ENCODE assay signal across 2 fruit fly cellular contexts in genomic region chr3L:18760421-18761045, dm6.
A peak's percentile ranks its signal among the peaks of the same experiment; 100 is the strongest.
TF ChIP-seq lines count a peak whose summit lies in the region.

No protein-coding gene starts in this region.

TF ChIP-seq in whole organism, embryonic, 481 proteins besides CTCF, POLR2A, EP300 and RAD21 (continued from another document):
- TF ChIP-seq vvl (GFP tag; IDR thresholded peaks at IDR 0.05; lab: Robert Waterston, UW) = peak; percentile 30; the same call in 1 of the 2 replicates
- peak; percentile 34; the same call in 1 of the 3 replicates for TF ChIP-seq ci (GFP tag; IDR thresholded peaks at IDR 0.05; lab: Robert Waterston, UW)
- TF ChIP-seq gem (tag; optimal IDR thresholded peaks at IDR 0.05; lab: Kevin White, UChicago) = peak; percentile 20
- TF ChIP-seq prd (optimal IDR thresholded peaks at IDR 0.05; lab: Kevin White, UChicago) = no peak
- TF ChIP-seq prd (GFP tag; IDR thresholded peaks at IDR 0.05; lab: Robert Waterston, UW) = no peak
- TF ChIP-seq ro (GFP tag; IDR thresholded peaks at IDR 0.05; lab: Robert Waterston, UW) = no peak
- peak; percentile 26; the same call in 1 of the 2 replicates for TF ChIP-seq E2f2 (GFP tag; IDR thresholded peaks at IDR 0.05; lab: Robert Waterston, UW)
- no peak for TF ChIP-seq jumu (GFP tag; optimal IDR thresholded peaks at IDR 0.05; lab: Kevin White, UChicago)
- TF ChIP-seq sna (GFP tag; IDR thresholded peaks at IDR 0.05; lab: Robert Waterston, UW; ENCODE audit: partially characterized antibody) = 0 out of 2 replicates have a peak, but pooled peaks have one; percentile 23
- peak; percentile 86 for TF ChIP-seq crol (GFP tag; IDR thresholded peaks at IDR 0.05; lab: Robert Waterston, UW)
- no peak for TF ChIP-seq CG15696 (tag; optimal IDR thresholded peaks at IDR 0.05; lab: Kevin White, UChicago)
- peak; percentile 21 for TF ChIP-seq sd (tag; optimal IDR thresholded peaks at IDR 0.05; lab: Kevin White, UChicago)
- TF ChIP-seq grau (tag; optimal IDR thresholded peaks at IDR 0.05; lab: Kevin White, UChicago) = peak; percentile 55
- 0 out of 3 replicates have a peak, but pooled peaks have one; percentile 53 for TF ChIP-seq z (GFP tag; IDR thresholded peaks at IDR 0.05; lab: Robert Waterston, UW)
- TF ChIP-seq Adf1 (GFP tag; IDR thresholded peaks at IDR 0.05; lab: Robert Waterston, UW) = peak; percentile 91
- TF ChIP-seq Opbp (GFP tag; IDR thresholded peaks at IDR 0.05; lab: Robert Waterston, UW; ENCODE audit: partially characterized antibody) = no peak
- TF ChIP-seq ftz-f1 (GFP tag; optimal IDR thresholded peaks at IDR 0.05; lab: Kevin White, UChicago) = peak; percentile 39
- no peak for TF ChIP-seq CG10321 (GFP tag; IDR thresholded peaks at IDR 0.05; lab: Robert Waterston, UW)
- no peak for TF ChIP-seq CG2678 (tag; optimal IDR thresholded peaks at IDR 0.05; lab: Kevin White, UChicago)
- TF ChIP-seq Deaf1 (tag; optimal IDR thresholded peaks at IDR 0.05; lab: Kevin White, UChicago) = peak; percentile 28
- peak; percentile 32; the same call in 1 of the 3 replicates for TF ChIP-seq row (GFP tag; IDR thresholded peaks at IDR 0.05; lab: Robert Waterston, UW)
- TF ChIP-seq sens (GFP tag; lab: Kevin White, UChicago) = peak; percentile 79
- 0 out of 3 replicates have a peak, but pooled peaks have one; percentile 14 for TF ChIP-seq H15 (GFP tag; IDR thresholded peaks at IDR 0.05; lab: Robert Waterston, UW)
- TF ChIP-seq Mrtf (GFP tag; IDR thresholded peaks at IDR 0.05; lab: Robert Waterston, UW) = no peak

TF ChIP-seq in whole organism, prepupa, 60 proteins besides CTCF, POLR2A, EP300 and RAD21 (continued from another document):
- TF ChIP-seq CG1621 (tag; optimal IDR thresholded peaks at IDR 0.05; lab: Kevin White, UChicago) (peak; percentile 10), dsx (GFP tag; optimal IDR thresholded peaks at IDR 0.05; lab: Kevin White, UChicago; ENCODE audit: poor library complexity, severe bottlenecking) (peak; percentile 18), CG3919 (GFP tag; optimal IDR thresholded peaks at IDR 0.05; lab: Kevin White, UChicago) (peak; percentile 17), Gug (GFP tag; IDR thresholded peaks at IDR 0.05; lab: Robert Waterston, UW) (peak; percentile 26; the same call in 1 of the 2 replicates)
